Fruit fly (Drosophila melanogaster) S2 (cell line): ENCODE data around the gene MP1.

ENCODE experiments used
- CG8478 ChIP-seq: fragments of >200 bp; optimal IDR thresholded peaks from 2 replicates; lab custom pipeline; 2018
- CTCF ChIP-seq, 2 experiments: fragments of >200 bp; optimal IDR thresholded peaks; 2 replicates each; lab custom pipeline; 2018

The MP1 gene

DNA sequence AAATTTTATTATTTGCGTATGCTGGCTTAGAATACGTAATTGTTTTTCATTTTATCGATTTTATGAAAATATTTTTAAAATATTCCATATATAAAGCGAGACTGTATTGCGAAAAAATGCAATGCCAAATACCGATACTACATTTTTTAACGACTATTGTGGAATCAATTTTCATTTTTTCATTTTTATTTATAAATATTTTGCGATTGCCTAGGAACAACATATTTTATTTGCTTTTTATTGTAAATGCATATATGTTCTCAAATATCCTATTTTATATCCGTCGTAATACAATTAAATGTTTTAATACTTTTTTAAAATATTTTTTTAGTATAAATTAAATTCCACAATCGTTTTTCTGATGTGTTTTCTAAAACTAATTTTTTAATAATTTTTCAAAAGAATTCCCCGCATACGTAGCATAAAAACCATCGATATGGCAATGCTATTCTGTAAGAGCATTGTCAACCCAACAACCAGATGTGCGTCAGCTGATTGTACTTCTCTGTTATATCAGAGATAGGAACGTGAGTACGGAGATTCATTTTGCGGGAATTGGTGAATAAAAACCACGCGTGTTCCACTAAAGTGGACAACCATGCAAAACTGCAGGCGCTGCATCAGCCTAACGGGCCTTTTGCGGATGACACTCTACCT, 3.5 kb downstream of the MP1 start, which contains the start of gene Suv3:
TSS of gene Suv3 (plus strand) at position 489 of the 657 bp plus-strand sequence.
- TF ChIP-seq CG8478 (lab: Kevin White, UChicago) (no peak), CTCF (optimal IDR thresholded peaks at IDR 0.05; lab: Kevin White, UChicago) (no peak)

DNA sequence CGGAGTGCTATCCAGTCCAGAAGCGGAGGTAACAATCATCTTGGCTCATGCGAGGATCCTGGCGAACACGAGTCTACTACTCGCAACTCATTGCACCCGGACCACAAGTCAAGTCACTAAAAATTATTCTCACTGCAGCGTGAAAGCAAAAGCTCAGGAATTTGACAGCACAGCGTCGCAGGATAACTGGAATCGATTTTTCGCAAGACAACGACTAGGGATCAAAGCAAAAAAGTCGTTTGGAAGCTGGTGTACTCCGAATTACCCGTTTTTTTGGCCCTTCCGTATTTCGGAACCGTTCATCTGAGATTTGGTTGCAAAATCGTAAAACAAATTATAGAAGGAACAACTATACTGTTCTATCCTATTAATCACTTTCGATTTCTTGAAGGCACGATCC, 10.9 kb downstream of the MP1 start:
- no peak for TF ChIP-seq CG8478 (lab: Kevin White, UChicago)
- TF ChIP-seq CTCF (optimal IDR thresholded peaks at IDR 0.05; lab: Kevin White, UChicago), result no peak

DNA sequence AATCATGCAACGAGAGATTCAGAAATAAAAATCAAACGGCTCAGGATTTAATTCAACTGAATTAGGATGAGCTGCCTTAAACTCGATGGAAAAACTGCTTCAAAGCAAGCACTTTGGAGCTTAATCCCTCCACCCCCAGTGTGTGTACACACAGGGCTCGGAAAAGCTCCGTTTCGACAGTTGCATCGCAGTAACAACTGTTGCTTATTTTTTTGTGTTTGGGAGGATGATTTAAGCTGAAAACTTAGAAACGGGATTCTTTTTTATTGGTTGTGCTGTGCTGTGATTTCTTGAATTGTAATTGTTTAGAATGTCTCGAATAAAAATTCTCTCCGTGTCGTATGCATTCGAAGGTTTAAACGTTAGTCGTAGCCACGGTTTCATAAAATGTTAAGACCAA, 11.3 kb downstream of the MP1 start, which contains the start of gene Syt14:
TSS of gene Syt14 (minus strand) at position 71 of the 400 bp plus-strand sequence.
- TF ChIP-seq CTCF (optimal IDR thresholded peaks at IDR 0.05; lab: Kevin White, UChicago) (no peak), CG8478 (lab: Kevin White, UChicago) (no peak)

DNA sequence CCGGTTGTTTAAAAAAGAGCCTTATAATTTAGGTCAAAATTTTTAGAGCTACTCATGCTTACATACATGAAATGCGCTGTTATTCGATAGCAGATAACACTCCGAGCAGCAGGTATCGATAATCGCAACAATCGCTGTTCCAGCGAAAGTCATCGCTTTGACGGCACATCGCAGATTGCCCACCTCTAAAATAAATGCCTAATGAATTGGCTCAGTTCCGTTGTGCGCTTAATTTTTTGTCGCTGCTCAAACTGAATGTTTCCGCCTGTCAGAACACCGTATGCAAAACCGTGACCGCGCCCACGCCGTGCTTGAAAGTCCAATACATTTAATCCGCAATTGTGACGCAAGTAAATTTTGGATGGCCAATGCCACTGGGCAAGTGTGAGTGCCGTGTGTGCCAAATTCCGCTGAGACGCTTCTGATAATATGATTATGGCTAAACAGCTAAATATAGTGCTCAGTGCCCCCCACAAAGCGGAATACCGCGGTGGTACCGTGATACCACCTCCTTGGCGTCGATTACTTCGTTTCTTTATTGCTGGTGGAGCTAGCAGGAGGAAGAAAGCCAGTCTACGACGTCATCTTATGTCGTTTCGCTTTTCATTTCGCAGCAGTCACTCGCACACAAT, 11.9 kb downstream of the MP1 start, which contains the start of gene CG9795:
TSS of gene CG9795 (plus strand) at position 177 of the 632 bp plus-strand sequence.
- no peak for TF ChIP-seq CTCF (optimal IDR thresholded peaks at IDR 0.05; lab: Kevin White, UChicago)
- no peak for TF ChIP-seq CG8478 (lab: Kevin White, UChicago)

DNA sequence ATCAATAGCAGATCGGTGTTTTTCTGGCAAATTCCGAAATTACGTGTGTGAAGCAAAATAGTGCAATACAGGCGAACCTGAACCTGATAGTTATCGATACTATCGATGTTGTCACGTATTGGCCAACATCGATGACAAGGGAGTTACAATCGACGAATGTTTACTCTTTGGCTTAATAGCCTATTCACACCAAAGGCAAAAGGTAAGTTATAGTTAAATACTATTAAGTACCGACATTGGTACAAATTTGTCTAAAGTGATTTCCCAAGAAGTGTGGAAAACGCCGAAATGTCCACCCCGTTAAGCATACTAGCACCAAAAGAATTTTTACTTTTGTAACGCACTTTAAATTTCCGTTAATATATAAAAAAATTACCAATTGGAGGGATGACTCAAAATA, 26.3 kb downstream of the MP1 start, which contains the start of gene CG9776:
TSS of gene CG9776 (minus strand) at position 108 of the 400 bp plus-strand sequence.
- TF ChIP-seq CTCF (optimal IDR thresholded peaks at IDR 0.05; lab: Kevin White, UChicago) (peak; percentile 18 to 34), CG8478 (lab: Kevin White, UChicago) (no peak)

DNA sequence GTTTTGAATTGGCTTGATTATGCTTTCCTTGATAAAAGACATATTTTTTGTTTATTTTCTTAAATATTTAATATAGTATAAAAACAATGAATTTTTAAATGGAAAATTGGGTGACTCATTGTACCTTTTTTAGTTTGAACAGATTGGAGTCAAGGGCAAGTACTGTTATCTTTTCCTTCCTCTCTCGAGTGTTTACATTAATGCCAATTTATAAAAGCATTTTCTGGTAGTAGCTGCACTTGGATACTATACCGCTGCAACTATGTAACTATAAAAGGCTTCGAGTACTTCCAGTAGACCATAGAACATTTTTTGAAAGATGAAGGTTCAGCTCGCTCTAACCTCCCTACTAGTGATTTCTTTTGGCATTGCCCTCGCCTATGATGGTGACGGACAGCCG, 27.1 kb downstream of the MP1 start, which contains the start of gene CG14645:
TSS of gene CG14645 (plus strand) at position 301 of the 400 bp plus-strand sequence.
- no peak for TF ChIP-seq CTCF (optimal IDR thresholded peaks at IDR 0.05; lab: Kevin White, UChicago)
- TF ChIP-seq CG8478 (lab: Kevin White, UChicago), result no peak

DNA sequence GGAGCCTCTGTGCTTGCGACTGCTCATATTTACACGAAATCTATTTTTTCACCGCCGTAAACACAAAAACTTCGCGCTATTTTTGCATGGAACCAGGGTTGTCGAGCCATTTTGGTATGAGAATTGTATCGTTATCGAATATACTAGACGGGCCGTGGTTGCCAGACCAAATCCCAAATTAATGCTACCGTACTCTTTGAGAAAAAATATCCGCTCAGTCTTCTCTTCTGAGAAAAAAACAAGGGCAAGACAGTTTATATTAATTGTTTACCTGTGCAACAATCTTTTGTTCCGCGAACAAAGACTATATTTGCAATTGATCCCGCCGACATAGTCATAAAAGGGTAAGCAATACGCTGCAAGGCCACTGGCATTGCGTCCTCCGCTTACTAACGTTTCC, 29.9 kb downstream of the MP1 start, which contains the start of the genes Skp2 and CG1103:
TSS of gene Skp2 (minus strand) at position 95 of the 400 bp plus-strand sequence.
TSS of gene CG1103 (plus strand) at position 176 of the 400 bp plus-strand sequence.
- TF ChIP-seq CTCF (optimal IDR thresholded peaks at IDR 0.05; lab: Kevin White, UChicago), result peak in 1 of 2 experiments; percentile 34
- no peak for TF ChIP-seq CG8478 (lab: Kevin White, UChicago)

DNA sequence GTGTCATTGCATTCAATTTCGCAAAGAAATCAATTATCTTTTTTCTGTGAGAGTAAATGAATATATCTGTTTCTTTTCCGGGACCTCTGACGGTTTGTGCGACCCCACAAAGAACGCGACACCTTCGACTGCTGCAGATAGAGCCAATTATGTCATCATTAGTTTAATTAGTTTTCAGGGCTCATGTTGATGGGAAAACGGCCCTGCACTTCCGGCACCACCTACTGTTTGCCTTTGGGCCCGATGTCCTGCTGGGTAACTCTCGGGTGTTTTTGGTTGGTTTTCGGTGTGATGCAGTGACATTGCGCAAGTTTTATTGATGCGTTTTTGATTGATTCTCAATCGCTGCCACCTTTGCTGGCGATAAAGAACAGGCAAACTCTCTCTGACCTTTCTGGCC, 32.5 kb downstream of the MP1 start:
- TF ChIP-seq CG8478 (lab: Kevin White, UChicago), result no peak
- no peak for TF ChIP-seq CTCF (optimal IDR thresholded peaks at IDR 0.05; lab: Kevin White, UChicago)

DNA sequence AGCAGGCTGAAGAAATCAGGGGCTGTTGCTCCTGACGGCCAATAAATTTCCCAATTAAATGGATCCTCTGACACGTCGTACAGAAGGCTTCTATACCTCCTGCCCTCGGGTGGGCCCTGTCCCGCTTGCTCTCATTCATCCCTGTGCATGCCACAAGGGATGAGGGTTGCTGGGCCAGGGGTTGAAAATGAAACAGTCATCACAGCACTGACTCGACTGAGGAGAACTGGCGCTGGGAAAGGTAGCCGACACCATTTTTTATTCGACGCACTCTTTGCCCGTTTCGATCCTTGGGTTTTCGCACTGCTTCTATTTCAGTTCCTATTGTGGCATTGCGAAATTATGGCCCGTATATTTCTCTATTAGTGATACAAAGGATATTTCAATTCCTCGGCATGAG, 33.5 kb downstream of the MP1 start:
- TF ChIP-seq CTCF (optimal IDR thresholded peaks at IDR 0.05; lab: Kevin White, UChicago) (no peak), CG8478 (lab: Kevin White, UChicago) (no peak)

DNA sequence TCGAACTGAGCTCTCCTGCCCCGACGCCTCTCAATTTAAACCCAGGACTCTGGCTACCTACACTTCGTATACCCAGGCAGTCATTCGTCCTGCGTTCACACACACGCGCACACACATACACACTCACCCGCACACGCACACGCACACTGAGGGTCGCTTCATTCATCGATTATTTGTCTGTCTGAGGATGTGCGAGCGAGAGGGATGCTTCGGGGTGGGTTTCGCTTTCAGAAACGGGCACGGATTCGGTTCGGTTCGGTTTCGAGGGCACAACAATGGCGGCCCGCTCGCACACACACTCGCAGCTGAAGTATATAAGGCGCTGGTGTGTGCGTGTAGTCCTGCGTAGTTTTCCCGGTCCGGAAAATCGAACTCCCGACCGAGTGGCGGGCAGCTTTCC, 38.9 kb downstream of the MP1 start, which contains the start of gene hkb:
TSS of gene hkb (minus strand) at position 11 of the 400 bp plus-strand sequence.
- TF ChIP-seq CG8478 (lab: Kevin White, UChicago), result no peak
- no peak for TF ChIP-seq CTCF (optimal IDR thresholded peaks at IDR 0.05; lab: Kevin White, UChicago)

DNA sequence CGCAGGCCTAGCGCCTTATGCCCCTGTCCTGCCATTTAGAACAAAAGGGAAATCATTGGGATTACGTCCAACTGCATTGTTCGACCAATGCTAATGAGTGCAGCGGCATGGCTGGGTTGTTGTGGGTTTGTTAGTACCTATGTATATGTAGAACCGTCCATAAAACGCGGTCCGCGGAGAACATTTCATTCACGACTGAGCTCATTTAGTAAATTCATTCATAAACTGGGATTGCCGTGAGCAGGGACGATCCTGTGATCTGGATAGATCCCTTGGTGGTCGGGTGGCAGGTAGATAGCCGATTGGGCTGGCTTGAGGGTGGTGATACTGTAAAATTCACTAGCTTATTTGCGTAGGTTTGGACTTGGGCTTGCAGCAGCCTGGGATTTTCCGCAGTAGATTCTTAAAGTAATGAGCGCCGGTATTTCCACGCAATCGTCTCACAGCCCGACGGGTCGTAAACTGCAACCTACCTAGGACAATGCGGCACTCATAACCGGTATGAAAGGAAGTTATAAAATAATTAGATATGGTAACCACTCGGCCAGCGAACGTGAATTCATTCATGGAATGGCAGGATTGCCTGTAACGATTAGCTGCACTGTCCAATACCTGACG, 40.6 kb downstream of the MP1 start:
- TF ChIP-seq CG8478 (lab: Kevin White, UChicago) (no peak), CTCF (optimal IDR thresholded peaks at IDR 0.05; lab: Kevin White, UChicago) (no peak)

DNA sequence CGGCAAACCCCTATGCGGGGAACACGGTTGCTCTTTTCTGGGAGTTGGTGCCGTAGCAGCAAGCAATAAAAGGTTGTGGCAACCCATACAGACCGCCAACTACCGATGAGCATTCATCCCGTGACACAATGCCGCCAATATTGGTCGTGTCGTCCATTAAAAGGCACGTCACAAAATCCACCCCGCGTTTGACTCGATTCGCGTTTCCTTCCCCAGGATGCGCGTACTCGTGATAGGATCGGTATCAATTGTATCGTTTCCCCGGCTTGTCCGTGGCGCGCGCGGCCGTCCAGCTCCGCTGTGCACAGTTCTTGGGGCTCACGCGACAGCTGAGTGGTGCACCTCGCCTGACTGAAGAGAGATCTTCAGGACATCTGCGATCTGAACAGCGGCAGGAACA, 42.5 kb downstream of the MP1 start:
- no peak for TF ChIP-seq CG8478 (lab: Kevin White, UChicago)

DNA sequence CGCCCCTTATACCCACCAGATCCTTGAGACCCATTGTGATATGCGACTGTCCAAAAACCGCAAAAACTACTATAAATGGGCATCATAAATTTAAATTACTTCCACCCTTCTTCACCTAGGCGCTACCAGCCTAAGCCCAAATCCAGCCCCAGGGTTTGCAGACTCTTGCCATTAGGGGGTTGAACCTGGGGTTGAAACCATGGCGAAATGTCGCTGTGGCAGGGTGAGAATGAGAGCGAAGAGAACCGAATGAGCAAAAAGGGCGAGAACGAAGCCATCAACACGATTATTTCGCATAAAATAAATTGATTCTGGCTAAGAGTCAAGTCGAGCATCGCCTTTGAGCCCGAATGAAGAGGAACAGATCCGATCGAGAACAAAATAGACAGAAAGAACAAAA, 45.9 kb downstream of the MP1 start:
- TF ChIP-seq CTCF (optimal IDR thresholded peaks at IDR 0.05; lab: Kevin White, UChicago) (no peak), CG8478 (lab: Kevin White, UChicago) (no peak)
